Worm (Caenorhabditis elegans) whole organism, young adult: ENCODE data around the gene igdb-1.
"Not testable (repeated sequence)": the region's sequence is repeated elsewhere in the genome, so short reads cannot be mapped to it uniquely, and the experiment has no call there.

Experiments
- B0019.2 ChIP-seq: fragments of 200-800 bp; sonication (Bioruptor generic); conservative IDR thresholded peaks from 2 replicates; pipeline ENCODE4 v1.3.6; 2022; ENCODE audit warnings: missing genetic modification reagents, missing genetic modification characterization, missing compliant biosample characterization
- B0261.1 ChIP-seq: sonication (generic microtip); optimal IDR thresholded peaks from 2 replicates; lab custom pipeline; 2016; ENCODE audit warnings: mild to moderate bottlenecking, missing genetic modification characterization, moderate library complexity, missing compliant biosample characterization
- C06A6.2 ChIP-seq: fragments of 200-800 bp; sonication (Bioruptor generic); conservative IDR thresholded peaks from 2 replicates; pipeline ENCODE4 v1.3.6; 2022; ENCODE audit warnings: missing genetic modification characterization, missing compliant biosample characterization
- F22D6.2 ChIP-seq: sonication (generic microtip); optimal IDR thresholded peaks from 2 replicates; lab custom pipeline; 2016; ENCODE audit warnings: mild to moderate bottlenecking, missing genetic modification characterization, missing compliant biosample characterization
- F23B12.7 ChIP-seq: sonication (generic microtip); optimal IDR thresholded peaks from 2 replicates; lab custom pipeline; 2017; ENCODE audit warnings: missing genetic modification characterization, mild to moderate bottlenecking, missing compliant biosample characterization, antibody characterized with exemption, moderate library complexity; ENCODE audit not compliant: insufficient read depth
- F49E8.2 ChIP-seq: sonication (generic microtip); optimal IDR thresholded peaks from 3 replicates; lab custom pipeline; 2017; ENCODE audit warnings: missing genetic modification characterization, mild to moderate bottlenecking, missing compliant biosample characterization, antibody characterized with exemption, moderate library complexity; ENCODE audit not compliant: insufficient read depth
- Y67H2A.10 ChIP-seq: fragments of 200-800 bp; sonication (Bioruptor generic); conservative IDR thresholded peaks from 2 replicates; pipeline ENCODE4 v1.3.6; 2022; ENCODE audit warnings: missing genetic modification reagents, missing genetic modification characterization, missing compliant biosample characterization
- akir-1 ChIP-seq: fragments of 200-800 bp; sonication (Bioruptor generic); optimal IDR thresholded peaks from 2 replicates; lab custom pipeline; 2018; ENCODE audit warnings: mild to moderate bottlenecking, missing genetic modification characterization, moderate library complexity, missing compliant biosample characterization
- ama-1 ChIP-seq, 3 experiments: fragments of 150-350 bp in 1 of 3; sonication (generic microtip) in 2 of 3; optimal IDR thresholded peaks; 2 replicates each; lab custom pipeline; 2014 to 2018; ENCODE audit warnings: missing biosample characterization in 2 of 3, missing genetic modification characterization in 2 of 3, missing genetic modification reagents in 2 of 3
- attf-3 ChIP-seq: fragments of 200-800 bp; sonication (Bioruptor generic); conservative IDR thresholded peaks from 2 replicates; pipeline ENCODE4 v1.3.6; 2022; ENCODE audit warnings: missing genetic modification reagents, missing genetic modification characterization, missing compliant biosample characterization
- attf-5 ChIP-seq: fragments of 200-800 bp; sonication (Bioruptor generic); optimal IDR thresholded peaks from 2 replicates; lab custom pipeline; 2018; ENCODE audit warnings: mild to moderate bottlenecking, missing genetic modification characterization, missing compliant biosample characterization
- ceh-100 ChIP-seq: fragments of 200-800 bp; sonication (Bioruptor generic); IDR thresholded peaks from 2 replicates; pipeline ENCODE4 v1.3.6; 2022; ENCODE audit warnings: missing genetic modification reagents, missing genetic modification characterization, missing compliant biosample characterization
- ceh-91 ChIP-seq: fragments of 200-800 bp; sonication (Bioruptor generic); IDR thresholded peaks from 2 replicates; pipeline ENCODE4 v1.3.6; 2022; ENCODE audit warnings: missing genetic modification reagents, missing genetic modification characterization, missing compliant biosample characterization
- efl-1 ChIP-seq: fragments of 150-350 bp; optimal IDR thresholded peaks from 2 replicates; lab custom pipeline; 2014; ENCODE audit warnings: missing biosample characterization, missing genetic modification reagents, missing genetic modification characterization
- fkh-3 ChIP-seq: sonication (generic microtip); optimal IDR thresholded peaks from 2 replicates; lab custom pipeline; 2016; ENCODE audit warnings: mild to moderate bottlenecking, missing genetic modification characterization, missing compliant biosample characterization
- him-1 ChIP-seq: sonication (generic microtip); optimal IDR thresholded peaks from 2 replicates; lab custom pipeline; 2016; ENCODE audit warnings: missing genotype, missing genetic modification reagents, missing genetic modification characterization, missing compliant biosample characterization
- hsf-1 ChIP-seq: fragments of 200-800 bp; sonication (Bioruptor generic); IDR thresholded peaks from 2 replicates; pipeline ENCODE4 v1.3.6; 2022; ENCODE audit warnings: missing genetic modification reagents, missing genetic modification characterization, missing compliant biosample characterization
- lag-1 ChIP-seq: fragments of 200-800 bp; sonication (Bioruptor generic); IDR thresholded peaks from 2 replicates; pipeline ENCODE4 v1.3.6; 2022; ENCODE audit warnings: missing genetic modification reagents, missing genetic modification characterization, missing compliant biosample characterization
- lsl-1 ChIP-seq: fragments of 200-800 bp; sonication (Bioruptor generic); optimal IDR thresholded peaks from 2 replicates; lab custom pipeline; 2018; ENCODE audit warnings: mild to moderate bottlenecking, missing genetic modification characterization, moderate library complexity, missing compliant biosample characterization
- lsy-27 ChIP-seq: sonication (generic microtip); optimal IDR thresholded peaks from 2 replicates; lab custom pipeline; 2017; ENCODE audit warnings: missing genetic modification characterization, mild to moderate bottlenecking, missing compliant biosample characterization, antibody characterized with exemption, missing genotype, borderline replicate concordance; ENCODE audit not compliant: insufficient read depth
- mcd-1 ChIP-seq: fragments of 200-800 bp; sonication (Bioruptor generic); IDR thresholded peaks from 2 replicates; pipeline ENCODE4 v1.3.6; 2022; ENCODE audit warnings: missing genetic modification reagents, missing genetic modification characterization, missing compliant biosample characterization
- nfya-1 ChIP-seq: sonication (generic microtip); optimal IDR thresholded peaks from 2 replicates; lab custom pipeline; 2017; ENCODE audit warnings: antibody characterized with exemption, missing compliant biosample characterization, missing genetic modification characterization, borderline replicate concordance; ENCODE audit not compliant: insufficient read depth
- sdz-38 ChIP-seq: sonication (generic microtip); optimal IDR thresholded peaks from 2 replicates; lab custom pipeline; 2016; ENCODE audit warnings: missing genotype, missing genetic modification characterization, missing compliant biosample characterization
- snpc-1.3 ChIP-seq: sonication (generic microtip); optimal IDR thresholded peaks from 2 replicates; lab custom pipeline; 2017; ENCODE audit warnings: missing genetic modification characterization, mild to moderate bottlenecking, missing compliant biosample characterization, antibody characterized with exemption, moderate library complexity, missing genotype, missing genetic modification reagents; ENCODE audit not compliant: insufficient read depth
- snpc-3.4 ChIP-seq: sonication (generic microtip); optimal IDR thresholded peaks from 2 replicates; lab custom pipeline; 2017; ENCODE audit warnings: missing genetic modification characterization, mild to moderate bottlenecking, missing compliant biosample characterization, antibody characterized with exemption, moderate library complexity, missing genotype, missing genetic modification reagents
- tbp1 ChIP-seq: fragments of 200-800 bp; sonication (Bioruptor generic); optimal IDR thresholded peaks from 2 replicates; lab custom pipeline; 2018; ENCODE audit warnings: mild to moderate bottlenecking, missing genetic modification characterization, missing compliant biosample characterization
- zfh-2 ChIP-seq: fragments of 200-800 bp; sonication (Bioruptor generic); conservative IDR thresholded peaks from 2 replicates; pipeline ENCODE4 v1.3.6; 2022; ENCODE audit warnings: missing genetic modification reagents, missing genetic modification characterization, missing compliant biosample characterization
- ztf-26 ChIP-seq: sonication (generic microtip); optimal IDR thresholded peaks from 2 replicates; lab custom pipeline; 2017; ENCODE audit warnings: missing genetic modification characterization, missing compliant biosample characterization
- ztf-6 ChIP-seq: fragments of 200-800 bp; sonication (Bioruptor generic); IDR thresholded peaks from 2 replicates; pipeline ENCODE4 v1.3.6; 2022; ENCODE audit warnings: missing genetic modification reagents, missing genetic modification characterization, missing compliant biosample characterization

Gene igdb-1

DNA sequence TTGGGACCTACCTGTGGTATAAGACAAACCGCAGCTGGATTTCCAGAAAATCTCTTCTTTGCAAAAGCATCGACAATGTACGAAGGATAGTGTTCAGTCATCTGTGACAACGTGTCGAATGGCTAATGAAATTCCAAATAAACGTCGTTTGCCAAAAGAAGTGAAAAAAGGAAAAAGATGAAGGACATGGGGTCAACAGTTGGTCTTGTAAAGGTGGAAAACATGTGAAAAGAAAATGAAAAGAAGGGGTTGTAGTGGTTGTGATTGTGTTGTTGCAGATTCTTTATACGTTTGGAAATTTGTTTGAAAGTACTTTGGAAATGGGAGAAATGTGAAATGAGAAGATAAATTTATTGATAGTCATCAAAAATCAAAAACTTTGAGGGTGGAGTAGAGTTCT, 1.9 kb upstream of the igdb-1 start, which contains the start of gene T04A11.1:
T04A11.1 (minus strand) TSS at position 101 of the 400 bp plus-strand sequence.
- TF ChIP-seq B0261.1 (tag; lab: Kevin White, UChicago); B0019.2; attf-3 (GFP tag; lab: Robert Waterston, UW): not testable (repeated sequence)

DNA sequence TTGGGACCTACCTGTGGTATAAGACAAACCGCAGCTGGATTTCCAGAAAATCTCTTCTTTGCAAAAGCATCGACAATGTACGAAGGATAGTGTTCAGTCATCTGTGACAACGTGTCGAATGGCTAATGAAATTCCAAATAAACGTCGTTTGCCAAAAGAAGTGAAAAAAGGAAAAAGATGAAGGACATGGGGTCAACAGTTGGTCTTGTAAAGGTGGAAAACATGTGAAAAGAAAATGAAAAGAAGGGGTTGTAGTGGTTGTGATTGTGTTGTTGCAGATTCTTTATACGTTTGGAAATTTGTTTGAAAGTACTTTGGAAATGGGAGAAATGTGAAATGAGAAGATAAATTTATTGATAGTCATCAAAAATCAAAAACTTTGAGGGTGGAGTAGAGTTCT, 5.7 kb downstream of the igdb-1 start, which contains the start of gene T04A11.4:
T04A11.4 (minus strand) TSS at position 101 of the 400 bp plus-strand sequence.
- TF ChIP-seq him-1 (tag; lab: Kevin White, UChicago); hsf-1 (GFP tag; lab: Robert Waterston, UW); nfya-1: not testable (repeated sequence)

DNA sequence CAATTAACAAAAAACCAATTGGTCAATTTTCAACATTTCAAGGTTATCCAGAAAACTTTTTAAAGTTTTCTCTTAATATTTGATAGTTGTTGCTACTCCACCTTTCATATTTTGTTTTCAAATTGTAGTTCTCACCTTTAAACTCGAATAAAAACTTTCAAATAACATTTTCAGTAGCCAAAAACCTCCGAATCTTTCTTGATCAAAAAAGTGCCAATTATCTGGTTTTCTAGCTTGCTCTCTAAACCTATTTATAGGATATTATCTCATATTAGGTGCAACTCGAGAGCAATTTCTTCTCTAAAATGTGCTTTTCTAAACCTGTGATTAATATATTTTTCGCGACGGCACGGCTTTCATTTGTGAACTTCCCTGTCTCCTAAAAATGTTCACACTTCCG, 8.4 kb downstream of the igdb-1 start, which contains the start of gene sru-26:
sru-26 (plus strand) TSS at position 301 of the 400 bp plus-strand sequence.
- no peak for TF ChIP-seq mcd-1
- TF ChIP-seq F23B12.7 (tag; lab: Kevin White, UChicago), result no peak
- TF ChIP-seq zfh-2 (GFP tag; lab: Robert Waterston, UW), result no peak
- TF ChIP-seq ceh-91 (GFP tag; lab: Robert Waterston, UW), result no peak
- no peak for TF ChIP-seq ztf-26
- no peak for TF ChIP-seq ztf-6 (GFP tag; lab: Robert Waterston, UW)
- TF ChIP-seq F49E8.2 (tag; lab: Kevin White, UChicago), result no peak
- no peak for TF ChIP-seq C06A6.2 (GFP tag; lab: Robert Waterston, UW)
- no peak for TF ChIP-seq Y67H2A.10
- no peak for TF ChIP-seq lsl-1 (GFP tag; lab: Kevin White, UChicago)
- TF ChIP-seq fkh-3 (tag; lab: Kevin White, UChicago), result no peak
- no peak for TF ChIP-seq akir-1 (GFP tag; lab: Kevin White, UChicago)
- TF ChIP-seq attf-5 (GFP tag; lab: Kevin White, UChicago), result no peak
- no peak for TF ChIP-seq lag-1

DNA sequence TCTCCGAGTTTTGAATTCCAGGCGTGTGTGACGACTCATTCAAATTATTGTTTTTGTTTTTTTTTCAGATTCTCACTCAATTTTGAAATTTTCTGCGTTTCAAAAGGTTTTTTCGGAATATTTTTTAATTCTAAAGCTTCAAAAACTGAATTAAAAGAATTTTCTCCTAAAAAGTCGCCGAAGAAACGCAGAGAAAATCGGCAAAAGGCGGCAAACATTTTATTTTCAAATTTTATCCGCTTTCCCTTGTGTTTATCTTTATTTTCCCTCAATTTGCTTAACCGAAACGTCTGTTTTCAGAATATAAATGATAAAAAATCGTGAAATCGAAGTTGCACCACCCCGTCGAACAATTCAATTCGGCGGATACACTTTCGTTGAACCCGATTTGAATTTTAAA, 11.7 kb downstream of the igdb-1 start, which contains the start of gene him-6:
him-6 (plus strand) TSS at position 301 of the 400 bp plus-strand sequence.
- TF ChIP-seq ceh-100 (no peak), F22D6.2 (no peak), zfh-2 (GFP tag; lab: Robert Waterston, UW) (no peak), efl-1 (GFP tag; lab: Kevin White, UChicago) (no peak), snpc-3.4 (tag; lab: Kevin White, UChicago) (no peak), snpc-1.3 (tag; lab: Kevin White, UChicago) (no peak), sdz-38 (tag; lab: Kevin White, UChicago) (no peak), lsy-27 (tag; lab: Kevin White, UChicago) (no peak), tbp1 (no peak)

DNA sequence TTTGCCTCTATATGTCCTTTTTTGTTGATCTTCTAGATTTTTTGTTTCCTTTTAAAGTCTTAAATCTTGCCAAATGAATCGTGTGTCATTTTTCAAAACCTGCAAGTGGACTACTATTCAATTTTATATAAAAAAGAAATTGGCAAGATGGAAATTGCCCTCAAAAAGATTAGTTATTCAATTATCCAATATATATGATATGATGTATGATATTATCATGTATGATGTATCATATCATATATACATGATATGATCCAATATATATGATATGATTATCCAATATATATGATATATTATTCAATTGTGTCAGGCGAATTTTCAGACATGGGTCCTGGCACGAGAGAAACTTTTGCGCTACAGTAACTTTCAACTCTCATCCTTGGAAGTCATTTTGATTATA, 16.4 kb downstream of the igdb-1 start, which contains the start of gene sru-20:
sru-20 (plus strand) TSS at position 301 of the 400 bp plus-strand sequence.
- TF ChIP-seq ama-1 (optimal IDR thresholded peaks at IDR 0.05; lab: Kevin White, UChicago), result no peak
- peak in 1 of 2 experiments; percentile 30 for TF ChIP-seq ama-1 (GFP tag; optimal IDR thresholded peaks at IDR 0.05; lab: Kevin White, UChicago)
- no peak for TF ChIP-seq ztf-26
